Fruit fly (Drosophila melanogaster): ENCODE results near the gene CG32214.

Gene CG32214

DNA sequence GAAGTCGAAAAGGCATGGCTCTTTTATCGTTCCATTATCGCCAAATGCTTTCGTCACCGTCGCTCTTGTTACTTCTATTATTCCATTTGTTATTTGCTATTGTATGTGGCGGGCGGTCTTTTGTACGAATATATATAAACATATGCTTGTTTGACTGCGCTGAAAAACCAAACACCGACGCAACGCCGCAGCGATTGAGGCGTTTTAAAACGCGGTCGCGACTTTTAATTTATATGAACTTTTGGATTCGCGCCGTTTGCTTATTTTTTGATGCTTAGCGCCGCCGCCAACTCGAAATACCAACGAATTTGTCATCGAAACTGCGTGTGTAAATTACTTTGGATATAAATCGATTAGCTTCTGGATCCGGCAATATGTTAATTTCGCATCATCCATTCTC, 30.0 kb downstream of the CG32214 start:
- TF ChIP-seq CG8478 (optimal IDR thresholded peaks at IDR 0.05): no peak
- no peak for TF ChIP-seq CTCF (optimal IDR thresholded peaks at IDR 0.05)

DNA sequence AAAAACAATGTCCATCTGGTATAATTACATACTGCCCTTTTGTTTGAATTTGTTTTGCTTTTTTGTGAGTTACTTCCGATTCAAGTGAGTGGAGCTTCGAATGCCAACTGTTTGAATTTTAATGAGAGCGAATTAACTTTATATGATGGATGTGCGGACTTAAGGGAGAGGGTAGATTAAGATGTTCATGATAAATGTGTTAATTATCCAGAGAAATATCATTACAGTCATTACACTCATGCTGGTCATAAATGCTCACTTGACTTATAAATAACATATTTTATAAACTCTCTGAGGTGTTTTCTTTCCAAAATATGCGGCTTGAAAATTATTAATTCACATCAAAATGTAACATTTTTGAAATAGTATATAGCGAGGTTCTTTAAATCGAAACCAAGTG, 30.5 kb downstream of the CG32214 start, which contains the start of gene CG9449:
Gene CG9449 (minus strand): TSS at position 101 of the 400 bp plus-strand sequence.
- TF ChIP-seq CTCF (optimal IDR thresholded peaks at IDR 0.05) (no peak), CG8478 (optimal IDR thresholded peaks at IDR 0.05) (no peak)

DNA sequence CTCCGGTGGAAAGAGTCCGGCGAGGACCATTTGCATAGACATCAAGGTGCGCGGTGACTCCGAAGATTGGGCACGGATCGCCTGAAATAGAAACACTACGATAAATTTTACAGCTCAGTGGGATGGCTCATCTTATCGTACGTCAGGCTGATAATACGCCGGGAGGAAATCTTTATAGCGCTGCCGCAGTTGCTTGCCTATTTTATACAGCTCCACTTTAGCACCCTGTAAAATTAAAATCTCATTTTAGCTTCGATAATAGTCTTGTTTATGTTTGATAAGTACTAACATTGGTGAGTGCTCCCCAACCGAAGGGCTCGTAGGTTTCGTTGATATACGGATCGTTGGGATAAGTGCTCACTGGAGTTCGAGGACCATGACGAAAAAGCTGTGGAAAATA, 32.2 kb downstream of the CG32214 start:
- TF ChIP-seq CTCF (optimal IDR thresholded peaks at IDR 0.05) (no peak), CG8478 (optimal IDR thresholded peaks at IDR 0.05) (no peak)

DNA sequence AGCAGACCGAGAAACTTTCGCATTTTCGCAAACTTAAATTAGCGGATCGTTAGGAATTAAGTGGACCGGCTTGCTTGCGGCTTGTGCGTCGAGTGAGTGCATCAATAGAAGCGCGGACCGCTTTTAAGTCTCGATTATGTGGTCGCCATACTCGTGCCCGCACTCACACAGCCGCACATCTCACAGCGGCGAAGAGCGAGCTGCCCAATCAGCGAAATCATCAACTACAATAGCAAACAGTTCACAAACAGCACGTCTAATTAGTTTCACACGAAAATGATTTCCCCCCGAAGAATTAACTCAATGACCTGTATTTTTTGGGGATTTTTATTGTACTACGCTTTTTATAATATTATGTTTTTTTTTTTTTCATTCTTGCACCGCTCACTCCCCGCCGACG, 33.6 kb downstream of the CG32214 start, which contains the start of gene CG9451:
Gene CG9451 (minus strand): TSS at position 101 of the 400 bp plus-strand sequence.
- TF ChIP-seq CTCF (optimal IDR thresholded peaks at IDR 0.05) (no peak), CG8478 (optimal IDR thresholded peaks at IDR 0.05) (no peak)

DNA sequence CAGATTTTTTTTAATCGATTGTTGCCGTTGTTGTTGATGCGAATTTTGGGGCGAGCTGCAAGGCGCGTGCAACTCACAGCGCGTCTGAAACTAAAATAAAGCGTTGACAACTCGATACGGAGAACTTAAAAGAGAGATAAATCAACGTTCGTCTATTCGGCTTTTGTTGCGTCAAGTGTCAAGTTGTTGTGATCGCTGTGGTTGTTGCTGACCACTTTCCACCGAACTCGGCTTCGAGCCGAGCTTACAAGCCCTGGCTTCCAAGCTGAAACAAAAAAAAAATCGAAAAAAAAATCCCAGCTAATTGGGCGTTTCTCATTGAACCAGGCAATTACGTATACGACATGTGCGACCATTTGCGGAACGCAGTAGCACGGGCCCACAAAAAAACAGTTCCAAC, 36.6 kb downstream of the CG32214 start, which contains the start of gene CG9452:
Gene CG9452 (minus strand): TSS at position 101 of the 400 bp plus-strand sequence.
- no peak for TF ChIP-seq CTCF (optimal IDR thresholded peaks at IDR 0.05)

DNA sequence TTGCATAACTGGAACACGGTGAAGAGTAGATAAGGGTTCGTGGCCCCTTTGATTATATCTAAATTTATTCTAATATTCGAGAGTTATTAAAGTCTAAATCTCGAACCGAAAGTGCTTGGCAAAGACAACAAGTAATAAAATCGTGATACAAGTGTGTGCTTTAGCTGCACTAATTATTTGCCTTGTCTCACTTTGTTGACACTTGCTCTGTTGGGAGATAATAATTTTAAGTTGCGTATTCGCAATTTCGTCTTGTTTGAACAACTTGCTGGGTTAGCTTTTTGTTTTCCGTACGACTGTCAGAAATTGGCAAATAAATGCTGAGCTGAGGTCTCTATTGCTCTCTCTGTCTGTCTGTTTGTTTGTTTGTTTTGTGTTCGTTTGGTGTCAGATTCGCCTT, 37.6 kb downstream of the CG32214 start:
- TF ChIP-seq CTCF (optimal IDR thresholded peaks at IDR 0.05) (no peak), CG8478 (optimal IDR thresholded peaks at IDR 0.05) (no peak)

DNA sequence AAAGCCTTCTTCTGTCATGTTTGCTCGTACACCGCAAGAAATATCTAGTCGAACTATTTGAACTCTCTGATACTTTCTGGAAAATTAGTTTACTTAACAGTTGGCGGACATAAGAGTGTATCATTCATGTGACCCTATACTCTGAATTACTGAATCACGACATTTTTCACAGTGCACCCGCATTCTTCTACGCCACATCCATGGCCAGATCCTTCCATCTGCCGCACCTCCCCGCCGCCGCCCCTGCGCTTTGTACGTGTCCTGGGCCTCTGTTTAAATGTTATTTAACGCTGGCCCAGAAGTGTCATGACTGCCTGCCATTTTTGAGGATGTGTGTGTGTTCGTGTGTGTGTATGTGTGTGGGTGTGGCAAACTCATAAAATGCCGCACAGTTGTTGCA, 45.5 kb downstream of the CG32214 start:
- TF ChIP-seq CTCF (optimal IDR thresholded peaks at IDR 0.05) (no peak), CG8478 (optimal IDR thresholded peaks at IDR 0.05) (no peak)

DNA sequence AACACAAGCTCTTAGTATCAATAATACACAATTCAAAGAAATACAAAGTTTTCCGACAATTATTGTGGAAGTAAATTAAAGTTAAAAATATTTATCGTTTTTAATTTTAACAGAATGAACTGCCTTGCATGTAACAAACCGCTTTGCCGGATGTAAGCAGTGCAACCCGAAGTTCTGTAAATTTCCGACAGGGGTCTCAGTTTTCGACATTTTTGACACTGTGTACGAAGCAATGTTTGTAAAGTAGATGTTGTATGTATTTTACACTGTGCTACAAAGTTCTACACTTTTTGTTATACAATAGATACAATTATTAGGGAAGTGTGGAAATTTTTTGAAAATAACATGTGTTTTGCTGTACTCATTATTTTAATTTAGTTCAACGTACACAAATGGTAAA, 49.4 kb downstream of the CG32214 start:
- TF ChIP-seq CG8478 (optimal IDR thresholded peaks at IDR 0.05): no peak
- peak; percentile 90 to 96 for TF ChIP-seq CTCF (optimal IDR thresholded peaks at IDR 0.05)
